Worm (Caenorhabditis elegans) whole organism, young adult: ENCODE measurements around the gene B0024.4.
"Not testable (repeated sequence)": the region's sequence is repeated elsewhere in the genome, so short reads cannot be mapped to it uniquely, and the experiment has no call there.

ENCODE experiments used
- B0019.2 ChIP-seq: fragments of 200-800 bp; sonication (Bioruptor generic); conservative IDR thresholded peaks from 2 replicates; pipeline ENCODE4 v1.3.6; 2022; ENCODE audit warnings: missing genetic modification reagents, missing genetic modification characterization, missing compliant biosample characterization
- B0035.1 ChIP-seq: sonication (generic microtip); optimal IDR thresholded peaks from 2 replicates; lab custom pipeline; 2016; ENCODE audit warnings: missing genetic modification characterization, mild to moderate bottlenecking, missing compliant biosample characterization, missing genotype, missing genetic modification reagents
- F22D6.2 ChIP-seq: sonication (generic microtip); optimal IDR thresholded peaks from 2 replicates; lab custom pipeline; 2016; ENCODE audit warnings: mild to moderate bottlenecking, missing genetic modification characterization, missing compliant biosample characterization
- F33H1.4 ChIP-seq: fragments of 200-800 bp; sonication (Bioruptor generic); IDR thresholded peaks from 2 replicates; pipeline ENCODE4 v1.3.6; 2022; ENCODE audit warnings: missing genetic modification reagents, missing genetic modification characterization, missing compliant biosample characterization
- F37B4.10 ChIP-seq: fragments of 200-800 bp; sonication (Bioruptor generic); IDR thresholded peaks from 2 replicates; pipeline ENCODE4 v1.3.6; 2022; ENCODE audit warnings: missing genetic modification characterization, missing compliant biosample characterization
- F52B5.7 ChIP-seq: sonication (generic microtip); optimal IDR thresholded peaks from 2 replicates; lab custom pipeline; 2016; ENCODE audit warnings: mild to moderate bottlenecking, missing genetic modification characterization, missing compliant biosample characterization
- Y53G8AR.9 ChIP-seq: fragments of 200-800 bp; sonication (Bioruptor generic); conservative IDR thresholded peaks from 2 replicates; pipeline ENCODE4 v1.3.6; 2022; ENCODE audit warnings: missing genetic modification reagents, missing genetic modification characterization, missing compliant biosample characterization
- Y56A3A.18 ChIP-seq: fragments of 200-800 bp; sonication (Bioruptor generic); IDR thresholded peaks from 2 replicates; pipeline ENCODE4 v1.3.6; 2022; ENCODE audit warnings: missing genetic modification reagents, missing genetic modification characterization, missing compliant biosample characterization
- Y79H2A.3 ChIP-seq: fragments of 200-800 bp; sonication (Bioruptor generic); conservative IDR thresholded peaks from 2 replicates; pipeline ENCODE4 v1.3.6; 2022; ENCODE audit warnings: missing genetic modification reagents, missing genetic modification characterization, missing compliant biosample characterization
- Y95B8A.8 ChIP-seq: fragments of 200-800 bp; sonication (Bioruptor generic); IDR thresholded peaks from 2 replicates; pipeline ENCODE4 v1.3.6; 2022; ENCODE audit warnings: missing genetic modification reagents, missing genetic modification characterization, missing compliant biosample characterization
- aptf-2 ChIP-seq: fragments of 200-800 bp; sonication (Bioruptor generic); conservative IDR thresholded peaks from 2 replicates; pipeline ENCODE4 v1.3.6; 2022; ENCODE audit warnings: missing genetic modification reagents, missing genetic modification characterization, missing compliant biosample characterization
- athp-1 ChIP-seq: sonication (generic microtip); optimal IDR thresholded peaks from 2 replicates; lab custom pipeline; 2017; ENCODE audit warnings: mild to moderate bottlenecking, missing genetic modification characterization, missing compliant biosample characterization
- attf-5 ChIP-seq: fragments of 200-800 bp; sonication (Bioruptor generic); optimal IDR thresholded peaks from 2 replicates; lab custom pipeline; 2018; ENCODE audit warnings: mild to moderate bottlenecking, missing genetic modification characterization, missing compliant biosample characterization
- bed-1 ChIP-seq: fragments of 200-800 bp; sonication (Bioruptor generic); IDR thresholded peaks from 2 replicates; pipeline ENCODE4 v1.3.6; 2022; ENCODE audit warnings: missing genetic modification reagents, missing genetic modification characterization, missing compliant biosample characterization
- bed-2 ChIP-seq: fragments of 200-800 bp; sonication (Bioruptor generic); IDR thresholded peaks from 2 replicates; pipeline ENCODE4 v1.3.6; 2022; ENCODE audit warnings: missing genetic modification reagents, missing genetic modification characterization, missing compliant biosample characterization
- ceh-27 ChIP-seq: fragments of 200-800 bp; sonication (Bioruptor generic); optimal IDR thresholded peaks from 2 replicates; lab custom pipeline; 2018; ENCODE audit warnings: mild to moderate bottlenecking, missing genetic modification characterization, moderate library complexity, missing compliant biosample characterization
- chd-7 ChIP-seq: sonication (generic microtip); optimal IDR thresholded peaks from 2 replicates; lab custom pipeline; 2016; ENCODE audit warnings: mild to moderate bottlenecking, missing genetic modification characterization, moderate library complexity, missing compliant biosample characterization
- dox-1 ChIP-seq: fragments of 200-800 bp; sonication (Bioruptor generic); IDR thresholded peaks from 2 replicates; pipeline ENCODE4 v1.3.6; 2022; ENCODE audit warnings: missing genetic modification reagents, missing genetic modification characterization, missing compliant biosample characterization
- egl-18 ChIP-seq: fragments of 200-800 bp; sonication (Bioruptor generic); IDR thresholded peaks from 2 replicates; pipeline ENCODE4 v1.3.6; 2022; ENCODE audit warnings: missing genetic modification reagents, missing genetic modification characterization, missing compliant biosample characterization
- ekl-4 ChIP-seq: fragments of 200-800 bp; sonication (Bioruptor generic); IDR thresholded peaks from 2 replicates; pipeline ENCODE4 v1.3.6; 2022; ENCODE audit warnings: missing genetic modification reagents, missing genetic modification characterization, missing compliant biosample characterization
- gei-17 ChIP-seq: fragments of 200-800 bp; sonication (Bioruptor generic); optimal IDR thresholded peaks from 2 replicates; lab custom pipeline; 2018; ENCODE audit warnings: mild to moderate bottlenecking, missing genetic modification characterization, missing compliant biosample characterization
- let-526 ChIP-seq: fragments of 200-800 bp; sonication (Bioruptor generic); IDR thresholded peaks from 2 replicates; pipeline ENCODE4 v1.3.6; 2022; ENCODE audit warnings: missing genetic modification reagents, missing genetic modification characterization, missing compliant biosample characterization
- let-607 ChIP-seq, 2 experiments: fragments of 200-800 bp in 1 of 2; sonication (Bioruptor generic) in 1 of 2; sonication (generic microtip) in 1 of 2; optimal IDR thresholded peaks; 2 replicates each; lab custom pipeline; 2016 to 2018; ENCODE audit warnings: mild to moderate bottlenecking in 2 of 2, missing compliant biosample characterization in 2 of 2, missing genetic modification characterization in 2 of 2, moderate library complexity in 2 of 2, missing genotype in 1 of 2
- lin-35 ChIP-seq, 3 experiments: fragments of 150-350 bp in 2 of 3; sonication (generic microtip) in 1 of 3; optimal IDR thresholded peaks; 2 replicates each; lab custom pipeline; 2014 to 2018; ENCODE audit warnings: missing biosample characterization in 3 of 3, missing genetic modification characterization in 3 of 3, missing genetic modification reagents in 3 of 3
- lin-40 ChIP-seq: sonication (generic microtip); optimal IDR thresholded peaks from 2 replicates; lab custom pipeline; 2016; ENCODE audit warnings: missing genetic modification characterization, mild to moderate bottlenecking, missing compliant biosample characterization, missing genotype, missing genetic modification reagents
- lin-54 ChIP-seq: fragments of 200-800 bp; sonication (Bioruptor generic); optimal IDR thresholded peaks from 2 replicates; lab custom pipeline; 2018; ENCODE audit warnings: mild to moderate bottlenecking, missing genetic modification characterization, missing compliant biosample characterization
- lsl-1 ChIP-seq: fragments of 200-800 bp; sonication (Bioruptor generic); optimal IDR thresholded peaks from 2 replicates; lab custom pipeline; 2018; ENCODE audit warnings: mild to moderate bottlenecking, missing genetic modification characterization, moderate library complexity, missing compliant biosample characterization
- madf-10 ChIP-seq: sonication (generic microtip); optimal IDR thresholded peaks from 2 replicates; lab custom pipeline; 2016; ENCODE audit warnings: mild to moderate bottlenecking, missing genetic modification characterization, missing compliant biosample characterization
- madf-3 ChIP-seq: fragments of 200-800 bp; sonication (Bioruptor generic); IDR thresholded peaks from 2 replicates; pipeline ENCODE4 v1.3.6; 2022; ENCODE audit warnings: missing genetic modification reagents, missing genetic modification characterization, missing compliant biosample characterization
- madf-6 ChIP-seq: fragments of 200-800 bp; sonication (Bioruptor generic); IDR thresholded peaks from 2 replicates; pipeline ENCODE4 v1.3.6; 2022; ENCODE audit warnings: missing genetic modification reagents, missing genetic modification characterization, missing compliant biosample characterization
- mcd-1 ChIP-seq: fragments of 200-800 bp; sonication (Bioruptor generic); IDR thresholded peaks from 2 replicates; pipeline ENCODE4 v1.3.6; 2022; ENCODE audit warnings: missing genetic modification reagents, missing genetic modification characterization, missing compliant biosample characterization
- nhr-80 ChIP-seq: sonication (generic microtip); optimal IDR thresholded peaks from 2 replicates; lab custom pipeline; 2016; ENCODE audit warnings: missing genetic modification characterization, missing compliant biosample characterization
- nhr-90 ChIP-seq: sonication (generic microtip); optimal IDR thresholded peaks from 2 replicates; lab custom pipeline; 2016; ENCODE audit warnings: missing genotype, mild to moderate bottlenecking, missing genetic modification characterization, missing compliant biosample characterization
- pbrm-1 ChIP-seq: fragments of 200-800 bp; sonication (Bioruptor generic); IDR thresholded peaks from 2 replicates; pipeline ENCODE4 v1.3.6; 2022; ENCODE audit warnings: missing genetic modification reagents, missing genetic modification characterization, missing compliant biosample characterization
- repo-1 ChIP-seq: sonication (generic microtip); optimal IDR thresholded peaks from 2 replicates; lab custom pipeline; 2017; ENCODE audit warnings: mild to moderate bottlenecking, missing genetic modification characterization, missing compliant biosample characterization
- sea-2 ChIP-seq: fragments of 200-800 bp; sonication (Bioruptor generic); IDR thresholded peaks from 2 replicates; pipeline ENCODE4 v1.3.6; 2022; ENCODE audit warnings: missing genetic modification characterization, missing compliant biosample characterization
- snpc-4 ChIP-seq, 5 experiments: fragments of 150-350 bp in 1 of 5; sonication (generic microtip) in 4 of 5; optimal IDR thresholded peaks; 2 replicates each; lab custom pipeline; 2014 to 2018; ENCODE audit warnings: missing genetic modification characterization in 5 of 5, missing biosample characterization in 3 of 5, antibody characterized with exemption in 2 of 5, mild to moderate bottlenecking in 2 of 5, missing compliant biosample characterization in 2 of 5, missing genotype in 2 of 5, moderate library complexity in 2 of 5, missing genetic modification reagents in 1 of 5
- somi-1 ChIP-seq: fragments of 200-800 bp; sonication (Bioruptor generic); optimal IDR thresholded peaks from 2 replicates; lab custom pipeline; 2018; ENCODE audit warnings: mild to moderate bottlenecking, missing genetic modification characterization, missing compliant biosample characterization
- tbp1 ChIP-seq: fragments of 200-800 bp; sonication (Bioruptor generic); optimal IDR thresholded peaks from 2 replicates; lab custom pipeline; 2018; ENCODE audit warnings: mild to moderate bottlenecking, missing genetic modification characterization, missing compliant biosample characterization
- tlf-1 ChIP-seq: fragments of 200-800 bp; sonication (Bioruptor generic); optimal IDR thresholded peaks from 2 replicates; lab custom pipeline; 2018; ENCODE audit warnings: mild to moderate bottlenecking, missing genetic modification characterization, missing compliant biosample characterization
- unc-130 ChIP-seq: sonication (generic microtip); optimal IDR thresholded peaks from 2 replicates; lab custom pipeline; 2016; ENCODE audit warnings: missing genetic modification reagents, missing genetic modification characterization, missing compliant biosample characterization
- xnd-1 ChIP-seq: sonication (generic microtip); optimal IDR thresholded peaks from 2 replicates; lab custom pipeline; 2016; ENCODE audit warnings: missing genotype, missing genetic modification reagents, missing genetic modification characterization, missing compliant biosample characterization
- ztf-18 ChIP-seq: sonication (generic microtip); optimal IDR thresholded peaks from 2 replicates; lab custom pipeline; 2016; ENCODE audit warnings: missing genotype, mild to moderate bottlenecking, missing genetic modification characterization, missing compliant biosample characterization
- ztf-25 ChIP-seq: fragments of 200-800 bp; sonication (Bioruptor generic); IDR thresholded peaks from 2 replicates; pipeline ENCODE4 v1.3.6; 2022; ENCODE audit warnings: missing genetic modification reagents, missing genetic modification characterization, missing compliant biosample characterization
- ztf-26 ChIP-seq: sonication (generic microtip); optimal IDR thresholded peaks from 2 replicates; lab custom pipeline; 2017; ENCODE audit warnings: missing genetic modification characterization, missing compliant biosample characterization
- ztf-6 ChIP-seq: fragments of 200-800 bp; sonication (Bioruptor generic); IDR thresholded peaks from 2 replicates; pipeline ENCODE4 v1.3.6; 2022; ENCODE audit warnings: missing genetic modification reagents, missing genetic modification characterization, missing compliant biosample characterization

B0024.4 gene

ce11 chrV:10341905-10342328 is 44.7 kb downstream of the B0024.4 start, which contains the start of gene K07C5.13 (continued):
- TF ChIP-seq F22D6.2 (tag; lab: Kevin White, UChicago): peak; percentile 48
- TF ChIP-seq bed-2 (GFP tag; lab: Robert Waterston, UW): peak; percentile 80; the same call in 1 of the 2 replicates
- peak; percentile 68 for TF ChIP-seq F33H1.4 (GFP tag; lab: Robert Waterston, UW)
- TF ChIP-seq ztf-25 (GFP tag; lab: Robert Waterston, UW): 0 out of 2 replicates have a peak, but pooled peaks have one; percentile 68
- TF ChIP-seq let-526 (GFP tag; lab: Robert Waterston, UW): peak; percentile 76; the same call in 1 of the 2 replicates
- peak; percentile 67 for TF ChIP-seq B0035.1 (tag; lab: Kevin White, UChicago)
- peak; percentile 88 for TF ChIP-seq Y95B8A.8 (GFP tag; lab: Robert Waterston, UW)
- peak; percentile 75 for TF ChIP-seq chd-7 (tag; lab: Kevin White, UChicago)
- peak; percentile 50 for TF ChIP-seq athp-1 (tag; lab: Kevin White, UChicago)
- TF ChIP-seq Y79H2A.3 (GFP tag; lab: Robert Waterston, UW): peak; percentile 86
- peak; percentile 51 for TF ChIP-seq lsl-1
- peak; percentile 83 for TF ChIP-seq repo-1 (tag; lab: Kevin White, UChicago)
- TF ChIP-seq sea-2: peak; percentile 90
- peak; percentile 89; the same call in 1 of the 2 replicates for TF ChIP-seq Y56A3A.18 (GFP tag; lab: Robert Waterston, UW)
- TF ChIP-seq madf-6 (GFP tag; lab: Robert Waterston, UW): peak; percentile 86
- TF ChIP-seq B0019.2: peak; percentile 70
- TF ChIP-seq mcd-1: peak; percentile 93
- peak; percentile 25 for TF ChIP-seq xnd-1 (tag; lab: Kevin White, UChicago)
- TF ChIP-seq lin-40: peak; percentile 93
- peak; percentile 96 for TF ChIP-seq ztf-18 (tag; lab: Kevin White, UChicago)
- peak; percentile 93 for TF ChIP-seq madf-3 (GFP tag; lab: Robert Waterston, UW)
- TF ChIP-seq attf-5 (GFP tag; lab: Kevin White, UChicago): peak; percentile 68
- TF ChIP-seq lin-35 (GFP tag; optimal IDR thresholded peaks at IDR 0.05; lab: Kevin White, UChicago): peak in 1 of 3 experiments; percentile 57
- peak; percentile 38 for TF ChIP-seq madf-10
- TF ChIP-seq tbp1 (GFP tag; lab: Kevin White, UChicago): peak; percentile 73
- peak; percentile 70 for TF ChIP-seq gei-17 (GFP tag; lab: Kevin White, UChicago)
- TF ChIP-seq nhr-80 (tag; lab: Kevin White, UChicago): peak; percentile 55
- peak; percentile 70 for TF ChIP-seq tlf-1 (GFP tag; lab: Kevin White, UChicago)
- not testable (repeated sequence) for TF ChIP-seq snpc-4 (GFP tag; optimal IDR thresholded peaks at IDR 0.05; lab: Kevin White, UChicago)
- TF ChIP-seq snpc-4 (tag; optimal IDR thresholded peaks at IDR 0.05; lab: Kevin White, UChicago): peak in 2 of 4 experiments; percentile 69 to 72
- TF ChIP-seq let-607 (tag; optimal IDR thresholded peaks at IDR 0.05; lab: Kevin White, UChicago): peak in 1 of 2 experiments; percentile 0
- TF ChIP-seq pbrm-1: peak; percentile 100
- peak; percentile 20 for TF ChIP-seq nhr-90
- peak; percentile 99 for TF ChIP-seq dox-1 (GFP tag; lab: Robert Waterston, UW)
- TF ChIP-seq ztf-26: peak; percentile 91
- TF ChIP-seq unc-130: peak; percentile 43
- peak; percentile 99 for TF ChIP-seq F37B4.10
- TF ChIP-seq egl-18: peak; percentile 82
- TF ChIP-seq aptf-2: peak; percentile 91
- peak; percentile 95 for TF ChIP-seq ekl-4
- peak; percentile 54 for TF ChIP-seq F52B5.7
- TF ChIP-seq ceh-27 (GFP tag; lab: Kevin White, UChicago): peak; percentile 42
- TF ChIP-seq lin-54 (GFP tag; lab: Kevin White, UChicago): peak; percentile 64
- TF ChIP-seq bed-1: 0 out of 2 replicates have a peak, but pooled peaks have one; percentile 51
- peak; percentile 67 for TF ChIP-seq somi-1 (GFP tag; lab: Kevin White, UChicago)
- TF ChIP-seq ztf-6 (GFP tag; lab: Robert Waterston, UW): peak; percentile 68; the same call in 1 of the 2 replicates
- peak; percentile 95 for TF ChIP-seq Y53G8AR.9 (GFP tag; lab: Robert Waterston, UW)
